Worm (Caenorhabditis elegans) whole organism, L1 larva: ENCODE results near the gene F53C3.4.

Experiments used
- jun-1 ChIP-seq: fragments of 150-350 bp; optimal IDR thresholded peaks from 2 replicates; lab custom pipeline; 2014; ENCODE audit warnings: missing biosample characterization, missing genetic modification reagents, missing genetic modification characterization
- lin-39 ChIP-seq: fragments of 150-350 bp; optimal IDR thresholded peaks from 2 replicates; lab custom pipeline; 2014; ENCODE audit warnings: missing biosample characterization, missing genetic modification reagents, missing genetic modification characterization
- mdl-1 ChIP-seq, 2 experiments: fragments of 150-350 bp; optimal IDR thresholded peaks; 2 replicates each; lab custom pipeline; 2014 to 2017; ENCODE audit warnings: missing biosample characterization in 2 of 2, missing genetic modification characterization in 2 of 2, inconsistent platforms in 1 of 2

DNA sequence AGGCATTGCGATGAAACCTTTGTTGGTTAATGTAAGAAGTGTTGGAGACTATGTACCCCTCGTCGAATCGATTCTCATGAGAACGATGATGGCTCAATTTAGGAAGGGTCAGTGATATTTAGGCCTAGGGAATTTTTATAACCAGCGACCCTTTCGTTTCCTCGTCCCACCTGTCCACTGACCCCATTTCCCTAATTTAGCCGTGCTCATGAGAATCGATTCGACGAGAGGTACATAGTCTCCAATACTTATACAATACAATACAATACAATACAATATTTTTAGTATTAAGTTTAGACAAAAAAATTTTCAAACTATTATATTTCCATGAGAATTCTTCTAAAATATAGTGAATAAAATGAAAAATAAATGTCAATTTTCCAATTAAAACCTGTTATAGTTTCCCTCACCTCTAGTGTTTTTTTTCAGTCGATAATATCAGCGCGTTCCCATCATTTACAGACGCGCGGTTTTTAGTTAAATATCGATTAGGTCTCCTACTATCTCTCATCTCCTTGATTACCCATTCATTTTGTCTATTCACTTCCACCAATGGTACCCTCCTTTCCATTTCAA, 5.5 kb downstream of the F53C3.4 start, which contains the start of the genes F53C3.11 and fbxb-103:
- TF ChIP-seq lin-39 (tag; lab: Kevin White, UChicago) (no peak), jun-1 (no peak), mdl-1 (tag; optimal IDR thresholded peaks at IDR 0.05; lab: Kevin White, UChicago) (no peak)
